Worm (Caenorhabditis elegans): ENCODE measurements around the gene F59D12.3.
A peak's percentile ranks its signal among the peaks of the same experiment; 100 is the strongest.

Gene F59D12.3

DNA sequence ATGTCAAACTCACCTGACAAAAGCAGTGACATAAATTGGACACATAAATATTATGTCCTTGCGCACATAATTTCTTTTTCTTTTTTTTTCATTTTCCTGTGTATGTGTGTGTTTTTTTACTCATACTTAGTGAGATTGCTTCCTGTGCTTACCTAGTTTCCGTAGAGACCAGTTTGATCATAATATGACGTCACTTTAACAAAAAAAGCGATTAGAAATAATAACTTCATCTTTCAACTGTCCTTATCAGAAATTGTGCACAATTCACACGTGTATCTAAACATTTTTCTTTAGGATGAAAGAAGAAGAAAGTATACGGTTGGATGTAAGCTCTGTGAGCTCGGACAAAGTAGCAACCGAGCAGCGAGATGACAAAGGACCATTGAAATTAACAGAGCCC lies 28.7 kb downstream of the F59D12.3 start:
- TF ChIP-seq mab-5 (tag; optimal IDR thresholded peaks at IDR 0.05), result no peak
- no peak for TF ChIP-seq nhr-23 (tag; optimal IDR thresholded peaks at IDR 0.05)
- TF ChIP-seq snpc-4 (tag; optimal IDR thresholded peaks at IDR 0.05), result no peak
- peak; percentile 36 for TF ChIP-seq crh-2 (tag; optimal IDR thresholded peaks at IDR 0.05)
- no peak for TF ChIP-seq alr-1 (tag; optimal IDR thresholded peaks at IDR 0.05)
- no peak for TF ChIP-seq nhr-77 (tag; optimal IDR thresholded peaks at IDR 0.05)
- peak; percentile 65 for TF ChIP-seq fos-1 (tag; optimal IDR thresholded peaks at IDR 0.05)
- TF ChIP-seq nhr-237 (tag; optimal IDR thresholded peaks at IDR 0.05), result no peak
- TF ChIP-seq ztf-1 (GFP tag; conservative IDR thresholded peaks at IDR 0.05), result no peak
- TF ChIP-seq sma-9 (GFP tag; optimal IDR thresholded peaks at IDR 0.05), result peak; percentile 38
- no peak for TF ChIP-seq sma-9 (tag; optimal IDR thresholded peaks at IDR 0.05)
- no peak for TF ChIP-seq skn-1 (tag; optimal IDR thresholded peaks at IDR 0.05)
- TF ChIP-seq blmp-1 (tag; optimal IDR thresholded peaks at IDR 0.05; ENCODE audit: insufficient read depth), result no peak
- no peak for TF ChIP-seq nhr-21 (tag; optimal IDR thresholded peaks at IDR 0.05)
- TF ChIP-seq ZK546.5 (tag; optimal IDR thresholded peaks at IDR 0.05), result no peak
- no peak for TF ChIP-seq unc-39 (tag; optimal IDR thresholded peaks at IDR 0.05)
- no peak for TF ChIP-seq mbf-1 (tag; optimal IDR thresholded peaks at IDR 0.05)
- TF ChIP-seq C34F6.9 (tag; optimal IDR thresholded peaks at IDR 0.05), result no peak
- TF ChIP-seq elt-3 (tag; optimal IDR thresholded peaks at IDR 0.05), result no peak

DNA sequence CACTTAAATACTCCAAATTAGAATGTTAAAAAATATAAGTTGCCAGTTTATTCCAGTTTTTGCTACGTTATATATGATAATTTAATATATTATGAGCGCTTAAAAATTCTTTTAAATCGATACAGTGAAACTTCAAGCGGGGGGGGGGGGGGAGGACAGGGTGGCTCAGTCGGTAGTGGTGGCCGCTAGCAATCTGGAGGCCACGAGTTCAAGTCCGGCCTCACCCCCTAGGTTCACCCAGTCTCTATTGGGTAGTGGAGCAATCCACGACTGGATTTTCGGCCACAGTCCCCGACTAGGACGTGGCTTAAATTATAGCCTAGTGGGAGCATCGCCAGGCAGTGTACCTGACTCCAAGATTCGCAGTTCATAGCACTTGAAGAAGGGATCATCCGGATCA lies 29.8 kb downstream of the F59D12.3 start:
- TF ChIP-seq unc-55 (GFP tag; optimal IDR thresholded peaks at IDR 0.05) (no peak), elt-1 (tag; optimal IDR thresholded peaks at IDR 0.05) (no peak), ztf-1 (GFP tag; conservative IDR thresholded peaks at IDR 0.05) (no peak), alr-1 (tag; optimal IDR thresholded peaks at IDR 0.05) (no peak), nhr-25 (tag; optimal IDR thresholded peaks at IDR 0.05) (no peak), nhr-77 (tag; optimal IDR thresholded peaks at IDR 0.05) (no peak), ZK546.5 (tag; optimal IDR thresholded peaks at IDR 0.05) (no peak), ztf-4 (tag; optimal IDR thresholded peaks at IDR 0.05) (no peak), nhr-10 (tag; optimal IDR thresholded peaks at IDR 0.05) (no peak), fos-1 (tag; optimal IDR thresholded peaks at IDR 0.05) (no peak), egl-27 (tag; optimal IDR thresholded peaks at IDR 0.05) (no peak), nhr-12 (tag; optimal IDR thresholded peaks at IDR 0.05) (no peak), zag-1 (tag; optimal IDR thresholded peaks at IDR 0.05) (no peak), nhr-21 (tag; optimal IDR thresholded peaks at IDR 0.05) (no peak), C34F6.9 (tag; optimal IDR thresholded peaks at IDR 0.05) (no peak), nhr-129 (tag; optimal IDR thresholded peaks at IDR 0.05) (no peak), nhr-23 (tag; optimal IDR thresholded peaks at IDR 0.05) (no peak), gmeb-1 (tag; optimal IDR thresholded peaks at IDR 0.05) (no peak)

DNA sequence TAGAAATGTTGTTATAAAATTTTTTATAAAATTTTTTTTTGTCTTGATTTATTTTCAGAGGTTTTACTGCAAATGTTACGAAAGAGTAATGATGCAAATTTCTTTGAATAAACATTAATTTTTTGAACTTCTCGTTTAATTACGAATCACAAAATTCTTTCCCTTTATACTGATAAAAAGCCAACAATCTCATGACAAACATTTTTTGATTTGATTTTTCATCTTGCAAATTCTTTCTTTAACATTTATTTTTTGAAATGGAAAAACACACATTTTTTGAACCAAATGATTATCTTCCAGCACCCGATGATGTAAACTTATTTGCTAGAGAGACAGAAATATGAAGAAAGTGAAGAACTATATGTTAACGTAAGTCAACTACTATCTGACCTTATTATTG lies 30.6 kb downstream of the F59D12.3 start, which contains the start of gene K09E9.1:
TSS of gene K09E9.1 (plus strand) at position 301 of the 400 bp plus-strand sequence.
- TF ChIP-seq nhr-129 (tag; optimal IDR thresholded peaks at IDR 0.05) (no peak), crh-2 (tag; optimal IDR thresholded peaks at IDR 0.05) (no peak), fos-1 (tag; optimal IDR thresholded peaks at IDR 0.05) (peak; percentile 17), ama-1 (optimal IDR thresholded peaks at IDR 0.05) (no peak)

DNA sequence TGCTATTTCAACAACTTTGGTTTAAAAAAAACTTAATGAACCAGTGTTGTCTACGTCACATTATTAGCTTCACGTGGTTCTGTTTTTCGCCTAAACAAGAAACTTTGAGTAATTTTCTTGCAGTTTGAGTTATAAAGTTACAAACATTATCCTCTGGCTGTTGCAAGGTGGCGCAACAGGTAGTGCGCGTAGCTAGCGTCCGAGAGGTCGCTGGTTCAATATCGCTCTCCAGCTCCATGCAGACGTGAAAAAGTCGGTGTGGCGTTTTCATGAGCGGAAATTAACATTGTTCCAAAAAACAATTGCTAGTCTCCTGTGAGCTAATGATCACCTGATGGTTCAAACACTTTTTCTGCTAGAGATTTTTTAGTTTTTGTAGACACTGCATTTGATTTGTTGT lies 31.5 kb downstream of the F59D12.3 start:
- TF ChIP-seq nhr-129 (tag; optimal IDR thresholded peaks at IDR 0.05), result peak; percentile 18
- TF ChIP-seq C34F6.9 (tag; optimal IDR thresholded peaks at IDR 0.05), result peak; percentile 43
- no peak for TF ChIP-seq unc-55 (GFP tag; optimal IDR thresholded peaks at IDR 0.05)
- TF ChIP-seq lin-11 (tag; optimal IDR thresholded peaks at IDR 0.05), result peak; percentile 36
- TF ChIP-seq lsy-2 (tag; optimal IDR thresholded peaks at IDR 0.05), result peak in 1 of 2 experiments; percentile 5
- TF ChIP-seq blmp-1 (tag; optimal IDR thresholded peaks at IDR 0.05; ENCODE audit: insufficient read depth), result no peak
- TF ChIP-seq sma-9 (GFP tag; optimal IDR thresholded peaks at IDR 0.05), result peak; percentile 40
- no peak for TF ChIP-seq sma-9 (tag; optimal IDR thresholded peaks at IDR 0.05)
- no peak for TF ChIP-seq ztf-1 (GFP tag; conservative IDR thresholded peaks at IDR 0.05)
- TF ChIP-seq fos-1 (tag; optimal IDR thresholded peaks at IDR 0.05), result peak; percentile 32
- TF ChIP-seq sma-3 (GFP tag; optimal IDR thresholded peaks at IDR 0.05), result peak; percentile 24

DNA sequence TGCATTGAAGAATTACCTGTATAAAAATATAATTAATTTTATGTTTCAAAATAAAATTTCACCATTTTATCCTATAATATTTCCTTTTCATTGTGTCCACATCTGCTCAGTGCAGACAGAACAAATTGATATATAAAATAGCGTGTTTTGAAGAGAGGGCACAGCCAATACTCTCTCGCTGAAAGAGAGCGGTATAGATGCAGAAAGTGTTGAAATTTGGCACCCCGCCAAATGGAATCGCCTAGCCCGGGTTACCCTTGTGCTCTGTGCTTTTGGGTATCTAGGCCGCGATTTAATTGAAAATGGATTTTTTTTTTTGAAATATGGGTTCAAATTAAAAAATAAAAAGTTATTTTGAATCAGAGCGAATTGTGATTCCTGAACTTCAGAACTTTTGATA lies 33.6 kb downstream of the F59D12.3 start:
- peak; percentile 18 for TF ChIP-seq zag-1 (tag; optimal IDR thresholded peaks at IDR 0.05)
- peak in 1 of 2 experiments; percentile 32 for TF ChIP-seq lsy-2 (tag; optimal IDR thresholded peaks at IDR 0.05)
- TF ChIP-seq alr-1 (tag; optimal IDR thresholded peaks at IDR 0.05), result no peak
- TF ChIP-seq ztf-11 (tag; optimal IDR thresholded peaks at IDR 0.05), result no peak
- TF ChIP-seq crh-2 (tag; optimal IDR thresholded peaks at IDR 0.05), result peak; percentile 52
- no peak for TF ChIP-seq ceh-82 (tag; optimal IDR thresholded peaks at IDR 0.05)
- TF ChIP-seq blmp-1 (tag; optimal IDR thresholded peaks at IDR 0.05; ENCODE audit: insufficient read depth), result no peak
- no peak for TF ChIP-seq nhr-11 (tag; optimal IDR thresholded peaks at IDR 0.05)
- TF ChIP-seq ZK546.5 (tag; optimal IDR thresholded peaks at IDR 0.05), result no peak
- TF ChIP-seq sma-3 (GFP tag; optimal IDR thresholded peaks at IDR 0.05), result no peak
- TF ChIP-seq unc-39 (tag; optimal IDR thresholded peaks at IDR 0.05), result no peak
- TF ChIP-seq R02D3.7 (tag; optimal IDR thresholded peaks at IDR 0.05), result no peak
- TF ChIP-seq nhr-77 (tag; optimal IDR thresholded peaks at IDR 0.05), result no peak
- no peak for TF ChIP-seq skn-1 (tag; optimal IDR thresholded peaks at IDR 0.05)
- no peak for TF ChIP-seq ceh-16 (tag; optimal IDR thresholded peaks at IDR 0.05)
- TF ChIP-seq snpc-4 (tag; optimal IDR thresholded peaks at IDR 0.05), result no peak
- no peak for TF ChIP-seq nhr-12 (tag; optimal IDR thresholded peaks at IDR 0.05)
- peak; percentile 18 for TF ChIP-seq fos-1 (tag; optimal IDR thresholded peaks at IDR 0.05)
- TF ChIP-seq sem-4 (tag; optimal IDR thresholded peaks at IDR 0.05), result no peak
- TF ChIP-seq lin-13 (GFP tag; optimal IDR thresholded peaks at IDR 0.05), result no peak
- peak; percentile 28 for TF ChIP-seq nhr-129 (tag; optimal IDR thresholded peaks at IDR 0.05)
- TF ChIP-seq C34F6.9 (tag; optimal IDR thresholded peaks at IDR 0.05), result peak; percentile 55
- TF ChIP-seq nhr-21 (tag; optimal IDR thresholded peaks at IDR 0.05), result no peak
- no peak for TF ChIP-seq unc-55 (GFP tag; optimal IDR thresholded peaks at IDR 0.05)
- TF ChIP-seq ztf-1 (GFP tag; conservative IDR thresholded peaks at IDR 0.05), result no peak
- TF ChIP-seq mdl-1 (tag; optimal IDR thresholded peaks at IDR 0.05), result no peak
- TF ChIP-seq mbf-1 (tag; optimal IDR thresholded peaks at IDR 0.05), result no peak
- no peak for TF ChIP-seq lin-39 (tag; optimal IDR thresholded peaks at IDR 0.05)
- no peak for TF ChIP-seq nhr-237 (tag; optimal IDR thresholded peaks at IDR 0.05)
